Worm (Caenorhabditis elegans) whole organism, mixed stage, embryonic: Measurements from ENCODE around the gene D1025.1.

Experiments used
- bed-3 ChIP-seq: fragments of 200-800 bp; sonication (Bioruptor generic); optimal IDR thresholded peaks from 3 replicates; lab custom pipeline; 2018; ENCODE audit warnings: mild to moderate bottlenecking, missing genetic modification characterization, moderate library complexity, missing compliant biosample characterization
- blmp-1 ChIP-seq: fragments of 150-350 bp; optimal IDR thresholded peaks from 2 replicates; lab custom pipeline; 2014; ENCODE audit warnings: missing biosample characterization, missing genetic modification characterization
- elt-1 ChIP-seq: sonication (generic microtip); optimal IDR thresholded peaks from 2 replicates; lab custom pipeline; 2017; ENCODE audit warnings: missing genetic modification characterization, mild to moderate bottlenecking, missing compliant biosample characterization, antibody characterized with exemption, moderate library complexity, borderline replicate concordance; ENCODE audit not compliant: insufficient read depth
- ham-2 ChIP-seq: fragments of 200-800 bp; sonication (Bioruptor generic); optimal IDR thresholded peaks from 2 replicates; lab custom pipeline; 2018; ENCODE audit warnings: mild to moderate bottlenecking, missing genetic modification characterization, missing compliant biosample characterization
- mab-5 ChIP-seq: fragments of 150-350 bp; optimal IDR thresholded peaks from 2 replicates; lab custom pipeline; 2014; ENCODE audit warnings: missing biosample characterization, missing genetic modification characterization
- mep-1 ChIP-seq: fragments of 150-350 bp; optimal IDR thresholded peaks from 2 replicates; lab custom pipeline; 2017; ENCODE audit warnings: missing biosample characterization, missing genetic modification reagents, missing genetic modification characterization, inconsistent platforms
- mls-2 ChIP-seq: sonication (generic microtip); optimal IDR thresholded peaks from 2 replicates; lab custom pipeline; 2016; ENCODE audit warnings: mild to moderate bottlenecking, missing genetic modification characterization, moderate library complexity, missing compliant biosample characterization
- nhr-12 ChIP-seq: fragments of 150-350 bp; optimal IDR thresholded peaks from 2 replicates; lab custom pipeline; 2014; ENCODE audit warnings: missing biosample characterization, missing genetic modification characterization
- nhr-237 ChIP-seq: fragments of 150-350 bp; optimal IDR thresholded peaks from 2 replicates; lab custom pipeline; 2014; ENCODE audit warnings: missing biosample characterization, missing genetic modification characterization
- nhr-28 ChIP-seq: fragments of 150-350 bp; optimal IDR thresholded peaks from 2 replicates; lab custom pipeline; 2014; ENCODE audit warnings: missing biosample characterization, missing genetic modification characterization
- pha-4 ChIP-seq: fragments of 150-350 bp; optimal IDR thresholded peaks from 2 replicates; lab custom pipeline; 2018; ENCODE audit warnings: missing biosample characterization, missing genetic modification reagents, missing genetic modification characterization
- sem-2 ChIP-seq: fragments of 200-800 bp; sonication (Bioruptor generic); optimal IDR thresholded peaks from 2 replicates; lab custom pipeline; 2018; ENCODE audit warnings: mild to moderate bottlenecking, missing genetic modification characterization, missing compliant biosample characterization
- snpc-4 ChIP-seq: fragments of 150-350 bp; optimal IDR thresholded peaks from 2 replicates; lab custom pipeline; 2014; ENCODE audit warnings: missing biosample characterization, missing genetic modification characterization
- ztf-11 ChIP-seq: fragments of 150-350 bp; optimal IDR thresholded peaks from 2 replicates; lab custom pipeline; 2014; ENCODE audit warnings: missing biosample characterization, missing genetic modification characterization

- TF ChIP-seq mep-1 (peak; percentile 45), snpc-4 (tag; lab: Kevin White, UChicago) (no peak), nhr-28 (tag; lab: Kevin White, UChicago) (peak; percentile 23), nhr-237 (tag; lab: Kevin White, UChicago) (peak; percentile 95), ham-2 (GFP tag; lab: Kevin White, UChicago) (peak; percentile 94), sem-2 (GFP tag; lab: Kevin White, UChicago) (no peak), pha-4 (tag; lab: Kevin White, UChicago) (peak; percentile 88), nhr-12 (tag; lab: Kevin White, UChicago) (no peak), ztf-11 (no peak), elt-1 (peak; percentile 56), bed-3 (GFP tag; lab: Kevin White, UChicago) (no peak), mls-2 (tag; lab: Kevin White, UChicago) (no peak), blmp-1 (tag; lab: Kevin White, UChicago) (peak; percentile 74), mab-5 (tag; lab: Kevin White, UChicago) (no peak)
These were observed 39.7 kb downstream of the D1025.1 start for ce11 chrX:14560297-14560680.
